Fruit fly (Drosophila melanogaster) whole organism, pupa: ENCODE data around the gene Ptp69D.

Experiments
- CG12605 ChIP-seq: fragments of 200-800 bp; sonication (Bioruptor generic); IDR thresholded peaks from 2 replicates; pipeline ENCODE4 v1.3.6; 2022; ENCODE audit warnings: missing biosample characterization, missing genetic modification characterization
- CG14655 ChIP-seq: fragments of 200-800 bp; sonication (Bioruptor generic); optimal IDR thresholded peaks from 3 replicates; lab custom pipeline; 2017; ENCODE audit warnings: mild to moderate bottlenecking, missing biosample characterization, missing genetic modification reagents, missing genetic modification characterization
- CG15710 ChIP-seq: fragments of 200-800 bp; sonication (Bioruptor generic); optimal IDR thresholded peaks from 2 replicates; lab custom pipeline; 2018; ENCODE audit warnings: missing biosample characterization, mild to moderate bottlenecking, missing genetic modification characterization, moderate library complexity
- CG8159 ChIP-seq: fragments of 200-800 bp; sonication (Bioruptor generic); optimal IDR thresholded peaks from 3 replicates; lab custom pipeline; 2018; ENCODE audit warnings: missing biosample characterization, mild to moderate bottlenecking, missing genetic modification characterization, moderate library complexity
- D1 ChIP-seq: fragments of 200-800 bp; sonication (Bioruptor generic); optimal IDR thresholded peaks from 2 replicates; lab custom pipeline; 2018; ENCODE audit warnings: missing biosample characterization, mild to moderate bottlenecking, missing genetic modification characterization, moderate library complexity
- EcR ChIP-seq: fragments of 200-800 bp; sonication (Bioruptor generic); optimal IDR thresholded peaks from 3 replicates; lab custom pipeline; 2019; ENCODE audit warnings: missing biosample characterization, missing genetic modification characterization, mild to moderate bottlenecking, moderate library complexity, missing genetic modification reagents
- Pif1B ChIP-seq: fragments of 200-800 bp; sonication (Bioruptor generic); optimal IDR thresholded peaks from 3 replicates; lab custom pipeline; 2016; ENCODE audit warnings: missing biosample characterization, missing genetic modification characterization
- Snoo ChIP-seq: fragments of 200-800 bp; sonication (Bioruptor generic); optimal IDR thresholded peaks from 3 replicates; lab custom pipeline; 2017; ENCODE audit warnings: missing biosample characterization, mild to moderate bottlenecking, missing genetic modification characterization, inconsistent platforms
- fd96Ca ChIP-seq: fragments of 200-800 bp; sonication (Bioruptor generic); IDR thresholded peaks from 3 replicates; pipeline ENCODE4 v1.3.6; 2022; ENCODE audit warnings: missing biosample characterization, missing genetic modification characterization
- gl ChIP-seq: fragments of 200-800 bp; sonication (Bioruptor generic); optimal IDR thresholded peaks from 2 replicates; lab custom pipeline; 2018; ENCODE audit warnings: missing biosample characterization, mild to moderate bottlenecking, missing genetic modification characterization

DNA sequence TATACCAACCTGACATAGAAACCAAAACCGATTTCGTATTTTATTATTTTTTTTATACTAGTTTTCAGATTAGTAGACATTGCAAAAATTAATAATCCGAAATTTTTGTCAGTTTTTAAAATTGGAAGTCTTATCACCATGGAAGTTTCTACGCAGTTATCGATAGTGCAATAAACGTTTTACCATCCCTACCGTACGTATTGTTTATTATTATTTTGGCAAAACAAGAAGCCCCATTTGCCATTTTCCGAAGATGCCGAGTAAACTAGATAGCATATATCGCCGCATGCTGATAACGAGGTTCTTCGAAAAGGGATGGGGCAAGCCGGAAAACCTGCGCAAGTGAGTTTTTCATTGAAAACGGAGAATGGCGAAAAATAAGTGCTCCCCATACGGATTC lies 6.9 kb downstream of the Ptp69D start, which contains the start of gene CG32112:
- TF ChIP-seq CG14655 (GFP tag; lab: Kevin White, UChicago) (no peak), CG8159 (tag; lab: Kevin White, UChicago) (no peak), CG15710 (tag; lab: Kevin White, UChicago) (no peak), Snoo (tag; lab: Kevin White, UChicago) (no peak), fd96Ca (no peak), CG12605 (no peak), EcR (GFP tag; lab: Kevin White, UChicago) (no peak), Pif1B (GFP tag; lab: Kevin White, UChicago) (no peak), gl (no peak), D1 (tag; lab: Kevin White, UChicago) (peak; percentile 38)
